Worm (Caenorhabditis elegans): ENCODE results near the gene avr-15.

Gene avr-15

DNA sequence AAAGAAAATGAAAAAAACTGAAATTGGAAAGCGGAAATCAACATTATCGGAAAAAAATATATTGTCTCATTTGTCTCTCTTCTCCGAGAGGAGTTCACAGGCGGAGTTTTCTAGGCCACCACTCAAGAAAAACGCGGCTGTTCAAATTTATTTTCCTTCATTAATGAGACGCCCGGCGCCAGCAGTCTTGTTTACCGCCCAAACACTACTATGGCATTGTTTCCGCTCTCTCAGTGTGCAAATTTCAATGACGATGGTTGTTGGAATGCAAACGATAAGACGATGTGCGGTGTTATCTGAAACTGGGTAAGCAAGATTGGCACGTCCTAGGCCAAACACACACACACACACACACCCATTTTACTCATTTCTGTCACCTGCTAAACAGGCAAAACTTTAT is 45.2 kb upstream of the avr-15 start, which contains the start of gene cav-2 (continued):
- peak; percentile 26 for TF ChIP-seq nfya-1 (tag; optimal IDR thresholded peaks at IDR 0.05)
- TF ChIP-seq pha-4 (tag; optimal IDR thresholded peaks at IDR 0.05): no peak
- no peak for TF ChIP-seq elt-4 (tag; optimal IDR thresholded peaks at IDR 0.05)
- TF ChIP-seq ceh-6 (GFP tag; optimal IDR thresholded peaks at IDR 0.05): no peak
- TF ChIP-seq T23F11.4 (GFP tag; optimal IDR thresholded peaks at IDR 0.05): no peak
- peak; percentile 66 for TF ChIP-seq tbx-2 (tag; optimal IDR thresholded peaks at IDR 0.05)
- no peak for TF ChIP-seq hlh-15 (tag; optimal IDR thresholded peaks at IDR 0.05)
- no peak for TF ChIP-seq ceh-9 (tag; optimal IDR thresholded peaks at IDR 0.05)
- TF ChIP-seq dmd-4 (tag; optimal IDR thresholded peaks at IDR 0.05; ENCODE audit: borderline replicate concordance): no peak
- no peak for TF ChIP-seq ama-1 (optimal IDR thresholded peaks at IDR 0.05)
- peak; percentile 63 for TF ChIP-seq ceh-14 (tag; optimal IDR thresholded peaks at IDR 0.05)
- TF ChIP-seq nhr-232 (tag; optimal IDR thresholded peaks at IDR 0.05): no peak
- TF ChIP-seq ceh-34 (tag; optimal IDR thresholded peaks at IDR 0.05): peak; percentile 46
- no peak for TF ChIP-seq ztf-16 (tag; optimal IDR thresholded peaks at IDR 0.05)
- TF ChIP-seq K09A11.1 (tag; optimal IDR thresholded peaks at IDR 0.05; ENCODE audit: insufficient read depth): no peak
- TF ChIP-seq ets-4 (tag; optimal IDR thresholded peaks at IDR 0.05): peak; percentile 83
- no peak for TF ChIP-seq pag-3 (tag; optimal IDR thresholded peaks at IDR 0.05; ENCODE audit: borderline replicate concordance)
- no peak for TF ChIP-seq pha-2 (tag; optimal IDR thresholded peaks at IDR 0.05)
- TF ChIP-seq ceh-22 (tag; optimal IDR thresholded peaks at IDR 0.05): no peak
- TF ChIP-seq ceh-24 (tag; optimal IDR thresholded peaks at IDR 0.05): no peak
- peak; percentile 91 for TF ChIP-seq ceh-2 (tag; optimal IDR thresholded peaks at IDR 0.05)
- no peak for TF ChIP-seq madf-2 (tag; optimal IDR thresholded peaks at IDR 0.05)
- peak; percentile 97 for TF ChIP-seq C08G9.2 (tag; optimal IDR thresholded peaks at IDR 0.05)
- no peak for TF ChIP-seq sox-2 (GFP tag; IDR thresholded peaks at IDR 0.05)
- TF ChIP-seq ceh-48 (tag; optimal IDR thresholded peaks at IDR 0.05): peak; percentile 13
- no peak for TF ChIP-seq ceh-45 (GFP tag; IDR thresholded peaks at IDR 0.05)
- peak; percentile 89 for TF ChIP-seq ceh-31 (tag; optimal IDR thresholded peaks at IDR 0.05)
- TF ChIP-seq ttx-3 (tag; optimal IDR thresholded peaks at IDR 0.05): no peak
- no peak for TF ChIP-seq hlh-6 (tag; optimal IDR thresholded peaks at IDR 0.05)
- peak; percentile 65 for TF ChIP-seq rnt-1 (tag; optimal IDR thresholded peaks at IDR 0.05)
- no peak for TF ChIP-seq che-1 (tag; optimal IDR thresholded peaks at IDR 0.05)

DNA sequence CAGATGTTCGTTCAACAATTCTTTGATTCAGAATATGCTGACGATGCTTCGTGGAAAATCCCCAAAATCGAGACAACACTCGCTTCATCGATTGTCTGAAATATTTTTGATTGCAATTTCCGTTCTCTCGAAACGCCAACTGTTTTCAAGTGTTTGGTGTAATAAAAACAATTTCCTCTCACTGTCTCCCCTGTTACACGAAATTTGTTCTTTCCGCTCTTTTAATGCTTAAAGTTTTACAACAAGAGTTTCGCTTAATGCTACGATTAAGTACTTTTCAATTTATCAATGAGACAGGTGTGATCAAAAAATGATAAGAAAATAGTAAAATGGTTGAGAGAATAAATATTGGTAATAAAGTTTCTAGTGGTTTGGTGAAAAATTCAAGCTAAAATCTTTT is 44.8 kb upstream of the avr-15 start, which contains the start of gene C56A3.6:
C56A3.6 (minus strand) TSS at position 101 of the 400 bp plus-strand sequence.
- TF ChIP-seq npax-4 (tag; optimal IDR thresholded peaks at IDR 0.05) (no peak), unc-86 (tag; optimal IDR thresholded peaks at IDR 0.05) (no peak), hlh-8 (tag; optimal IDR thresholded peaks at IDR 0.05) (no peak), fkh-6 (tag; optimal IDR thresholded peaks at IDR 0.05) (no peak), nhr-232 (tag; optimal IDR thresholded peaks at IDR 0.05) (no peak), fkh-10 (GFP tag; optimal IDR thresholded peaks at IDR 0.05) (no peak)

DNA sequence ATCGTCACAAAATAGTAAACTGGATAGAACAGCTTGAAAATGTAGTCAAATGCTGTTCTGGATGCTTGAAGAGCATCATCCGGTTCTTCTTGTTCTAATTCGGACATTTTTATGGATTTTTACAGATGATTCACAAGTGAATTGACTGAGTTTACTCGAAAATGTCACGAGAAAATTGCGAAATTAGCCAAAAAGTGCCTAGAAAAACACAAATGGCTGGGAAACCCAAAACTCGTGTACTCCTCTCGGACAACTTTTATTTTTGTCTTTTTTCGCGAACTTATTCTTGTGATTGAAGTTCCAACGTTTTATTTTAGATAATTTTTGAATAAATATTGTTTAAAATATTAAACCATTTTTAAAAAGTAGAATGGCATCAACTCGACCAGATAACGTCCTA is 40.1 kb upstream of the avr-15 start, which contains the start of the genes C56A3.4 and C56A3.5:
C56A3.4 (minus strand) TSS at position 154 of the 400 bp plus-strand sequence.
C56A3.5 (plus strand) TSS at position 367 of the 400 bp plus-strand sequence.
- peak; percentile 16 for TF ChIP-seq ceh-31 (tag; optimal IDR thresholded peaks at IDR 0.05)
- TF ChIP-seq nfya-1 (tag; optimal IDR thresholded peaks at IDR 0.05): no peak

DNA sequence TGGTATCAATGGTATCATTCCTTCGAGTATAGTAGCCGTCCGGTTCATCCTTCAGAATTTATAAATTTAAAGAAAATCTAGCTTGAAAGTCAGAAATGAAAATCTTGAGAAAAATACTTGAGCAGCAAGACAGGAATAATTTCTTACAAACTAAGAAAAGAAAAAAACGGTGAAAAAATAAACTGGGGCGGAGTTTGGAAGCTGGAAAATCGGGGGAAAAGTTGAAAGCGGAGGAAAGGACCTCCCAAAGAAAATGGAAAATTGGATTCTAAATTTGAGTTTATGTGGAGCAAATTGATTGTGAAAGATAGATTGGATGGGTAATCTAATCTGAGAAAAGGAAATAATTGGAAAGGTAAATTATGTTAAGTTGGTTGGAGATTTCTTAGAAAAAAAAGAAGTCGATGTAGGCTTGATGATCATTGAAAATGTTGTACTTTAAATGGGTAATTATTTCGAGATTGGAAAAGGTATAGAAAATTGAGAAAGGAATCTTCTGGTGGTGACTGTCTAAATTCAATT is 24.6 kb upstream of the avr-15 start, which contains the start of gene frpr-5:
frpr-5 (minus strand) TSS at position 51 of the 522 bp plus-strand sequence.
- TF ChIP-seq ceh-31 (tag; optimal IDR thresholded peaks at IDR 0.05) (no peak), unc-86 (tag; optimal IDR thresholded peaks at IDR 0.05) (no peak), sox-2 (GFP tag; IDR thresholded peaks at IDR 0.05) (no peak), sox-4 (tag; optimal IDR thresholded peaks at IDR 0.05) (no peak), ztf-16 (tag; optimal IDR thresholded peaks at IDR 0.05) (no peak), npax-4 (tag; optimal IDR thresholded peaks at IDR 0.05) (no peak), ets-4 (tag; optimal IDR thresholded peaks at IDR 0.05) (no peak), pros-1 (tag; optimal IDR thresholded peaks at IDR 0.05) (no peak), ceh-34 (tag; optimal IDR thresholded peaks at IDR 0.05) (no peak)
